Worm (Caenorhabditis elegans): ENCODE data around the gene C30G7.5.

- TF ChIP-seq dao-5 (tag; optimal IDR thresholded peaks at IDR 0.05) (no peak), him-1 (tag; optimal IDR thresholded peaks at IDR 0.05) (no peak), W03F9.2 (tag; optimal IDR thresholded peaks at IDR 0.05) (no peak)
Measured at ce11 chrV:14948566-14948965, 6.0 kb downstream of the C30G7.5 start.
